Fruit fly (Drosophila melanogaster) whole organism, embryonic: ENCODE data around the gene sdk.

Experiments
- ATbp ChIP-seq: fragments of 200-800 bp; sonication (Bioruptor generic); optimal IDR thresholded peaks from 2 replicates; lab custom pipeline; 2017; ENCODE audit warnings: missing biosample characterization, mild to moderate bottlenecking, missing genetic modification characterization, missing genetic modification reagents
- Adf1 ChIP-seq: fragments of 200-800 bp; sonication (Bioruptor generic); IDR thresholded peaks from 2 replicates; pipeline ENCODE4 v1.3.6; 2022; ENCODE audit warnings: missing biosample characterization, missing genetic modification characterization
- BEAF-32 ChIP-seq: fragments of 200-800 bp; sonication (Bioruptor generic); optimal IDR thresholded peaks from 3 replicates; lab custom pipeline; 2017; ENCODE audit warnings: missing biosample characterization, missing genetic modification characterization, mild to moderate bottlenecking, moderate library complexity, missing genetic modification reagents
- CG11504 ChIP-seq: fragments of 200-800 bp; sonication (Bioruptor generic); optimal IDR thresholded peaks from 3 replicates; lab custom pipeline; 2019; ENCODE audit warnings: missing biosample characterization, mild to moderate bottlenecking, missing genetic modification characterization, moderate library complexity
- CG13624 ChIP-seq: fragments of 200-800 bp; sonication (Bioruptor generic); optimal IDR thresholded peaks from 2 replicates; lab custom pipeline; 2016; ENCODE audit warnings: missing biosample characterization, missing genetic modification characterization
- CG13775 ChIP-seq: fragments of 200-800 bp; sonication (Bioruptor generic); optimal IDR thresholded peaks from 3 replicates; lab custom pipeline; 2017; ENCODE audit warnings: missing biosample characterization, mild to moderate bottlenecking, missing genetic modification characterization
- CG14860 ChIP-seq: fragments of 200-800 bp; sonication (Bioruptor generic); IDR thresholded peaks from 3 replicates; pipeline ENCODE4 v1.3.6; 2022; ENCODE audit warnings: missing biosample characterization, missing genetic modification characterization; ENCODE audit not compliant: partially characterized antibody
- CG16813 ChIP-seq: fragments of 200-800 bp; sonication (Bioruptor generic); IDR thresholded peaks from 3 replicates; pipeline ENCODE4 v1.3.6; 2022; ENCODE audit warnings: missing biosample characterization, missing genetic modification characterization; ENCODE audit not compliant: partially characterized antibody
- CG16863 ChIP-seq: fragments of 200-800 bp; sonication (Bioruptor generic); optimal IDR thresholded peaks from 3 replicates; lab custom pipeline; 2016; ENCODE audit warnings: missing biosample characterization, missing genetic modification characterization
- CG17829 ChIP-seq: fragments of 200-800 bp; optimal IDR thresholded peaks from 2 replicates; lab custom pipeline; 2019; ENCODE audit warnings: missing biosample characterization, mild to moderate bottlenecking, missing genetic modification characterization, moderate library complexity
- CG2202 ChIP-seq: fragments of 200-800 bp; sonication (Bioruptor generic); optimal IDR thresholded peaks from 2 replicates; lab custom pipeline; 2018; ENCODE audit warnings: missing biosample characterization, mild to moderate bottlenecking, missing genetic modification characterization
- CG2712 ChIP-seq: fragments of 200-800 bp; optimal IDR thresholded peaks from 3 replicates; lab custom pipeline; 2019; ENCODE audit warnings: missing biosample characterization, mild to moderate bottlenecking, missing genetic modification characterization, moderate library complexity
- CG30020 ChIP-seq: fragments of 200-800 bp; optimal IDR thresholded peaks from 2 replicates; lab custom pipeline; 2019; ENCODE audit warnings: missing biosample characterization, mild to moderate bottlenecking, missing genetic modification characterization, moderate library complexity
- CG32532 ChIP-seq: fragments of 200-800 bp; sonication (Bioruptor generic); IDR thresholded peaks from 2 replicates; pipeline ENCODE4 v1.3.6; 2022; ENCODE audit warnings: missing biosample characterization, missing genetic modification characterization
- CG3407 ChIP-seq: fragments of 200-800 bp; sonication (Bioruptor generic); optimal IDR thresholded peaks from 2 replicates; lab custom pipeline; 2018; ENCODE audit warnings: missing biosample characterization, mild to moderate bottlenecking, missing genetic modification characterization
- CG3995 ChIP-seq: fragments of 200-800 bp; sonication (Bioruptor generic); optimal IDR thresholded peaks from 3 replicates; lab custom pipeline; 2016; ENCODE audit warnings: missing biosample characterization, missing genetic modification characterization
- CG4707 ChIP-seq: fragments of 200-800 bp; sonication (Bioruptor generic); optimal IDR thresholded peaks from 2 replicates; lab custom pipeline; 2018; ENCODE audit warnings: missing biosample characterization, mild to moderate bottlenecking, missing genetic modification characterization, moderate library complexity
- CG7786 ChIP-seq: fragments of 200-800 bp; sonication (Bioruptor generic); optimal IDR thresholded peaks from 2 replicates; lab custom pipeline; 2016; ENCODE audit warnings: missing biosample characterization, missing genetic modification characterization
- CG7963 ChIP-seq: fragments of 200-800 bp; sonication (Bioruptor generic); IDR thresholded peaks from 3 replicates; pipeline ENCODE4 v1.3.6; 2022; ENCODE audit warnings: missing biosample characterization, missing genetic modification characterization; ENCODE audit not compliant: partially characterized antibody
- CG8478 ChIP-seq: fragments of >200 bp; optimal IDR thresholded peaks from 2 replicates; lab custom pipeline; 2018
- Dip3 ChIP-seq: fragments of 200-800 bp; sonication (Bioruptor generic); optimal IDR thresholded peaks from 3 replicates; lab custom pipeline; 2016; ENCODE audit warnings: missing biosample characterization, missing genetic modification characterization
- Dref ChIP-seq: fragments of 200-800 bp; sonication (Bioruptor generic); IDR thresholded peaks from 2 replicates; pipeline ENCODE4 v1.3.6; 2022; ENCODE audit warnings: missing biosample characterization, missing genetic modification characterization
- Fer1 ChIP-seq: fragments of 200-800 bp; sonication (Bioruptor generic); optimal IDR thresholded peaks from 2 replicates; lab custom pipeline; 2017; ENCODE audit warnings: missing biosample characterization, mild to moderate bottlenecking, missing genetic modification characterization
- HLHmδ ChIP-seq: fragments of 200-800 bp; sonication (Bioruptor generic); optimal IDR thresholded peaks from 2 replicates; lab custom pipeline; 2018; ENCODE audit warnings: missing biosample characterization, mild to moderate bottlenecking, missing genetic modification characterization, moderate library complexity
- HmgZ ChIP-seq: fragments of 200-800 bp; sonication (Bioruptor generic); optimal IDR thresholded peaks from 2 replicates; lab custom pipeline; 2018; ENCODE audit warnings: missing biosample characterization, mild to moderate bottlenecking, missing genetic modification characterization
- Jarid2 ChIP-seq: fragments of 200-800 bp; sonication (Bioruptor generic); optimal IDR thresholded peaks from 3 replicates; lab custom pipeline; 2017; ENCODE audit warnings: mild to moderate bottlenecking, missing biosample characterization, missing genetic modification reagents, missing genetic modification characterization
- Ptx1 ChIP-seq: fragments of 200-800 bp; sonication (Bioruptor generic); IDR thresholded peaks from 2 replicates; pipeline ENCODE4 v1.3.6; 2022; ENCODE audit warnings: missing biosample characterization, missing genetic modification characterization
- abd-A ChIP-seq: fragments of 200-800 bp; sonication (Bioruptor generic); optimal IDR thresholded peaks from 3 replicates; lab custom pipeline; 2019; ENCODE audit warnings: missing biosample characterization, mild to moderate bottlenecking, missing genetic modification characterization, moderate library complexity
- ap ChIP-seq: fragments of 200-800 bp; sonication (Bioruptor generic); IDR thresholded peaks from 2 replicates; pipeline ENCODE4 v1.3.6; 2022; ENCODE audit warnings: missing biosample characterization, missing genetic modification characterization
- ase ChIP-seq: fragments of 200-800 bp; sonication (Bioruptor generic); IDR thresholded peaks from 3 replicates; pipeline ENCODE4 v1.3.6; 2022; ENCODE audit warnings: missing biosample characterization, missing genetic modification characterization
- ato ChIP-seq: fragments of 200-800 bp; sonication (Bioruptor generic); IDR thresholded peaks from 2 replicates; pipeline ENCODE4 v1.3.6; 2022; ENCODE audit warnings: missing biosample characterization, missing genetic modification characterization; ENCODE audit not compliant: partially characterized antibody
- cg ChIP-seq: fragments of 200-800 bp; sonication (Bioruptor generic); optimal IDR thresholded peaks from 3 replicates; lab custom pipeline; 2019; ENCODE audit warnings: missing biosample characterization, mild to moderate bottlenecking, missing genetic modification characterization, moderate library complexity
- chinmo ChIP-seq: fragments of 200-800 bp; sonication (Bioruptor generic); IDR thresholded peaks from 4 replicates; pipeline ENCODE4 v1.3.6; 2022; ENCODE audit warnings: missing biosample characterization, missing genetic modification characterization; ENCODE audit not compliant: partially characterized antibody
- ems ChIP-seq: fragments of 200-800 bp; sonication (Bioruptor generic); optimal IDR thresholded peaks from 3 replicates; lab custom pipeline; 2016; ENCODE audit warnings: missing biosample characterization, missing genetic modification characterization
- eve ChIP-seq, 2 experiments: fragments of >200 bp; optimal IDR thresholded peaks; 2 replicates each; lab custom pipeline; 2017; ENCODE audit warnings: missing biosample characterization in 2 of 2, missing genetic modification characterization in 2 of 2
- fd96Cb ChIP-seq: fragments of 200-800 bp; sonication (Bioruptor generic); optimal IDR thresholded peaks from 2 replicates; lab custom pipeline; 2018; ENCODE audit warnings: missing biosample characterization, mild to moderate bottlenecking, missing genetic modification characterization, moderate library complexity
- ham ChIP-seq: fragments of 200-800 bp; sonication (Bioruptor generic); IDR thresholded peaks from 2 replicates; pipeline ENCODE4 v1.3.6; 2022; ENCODE audit warnings: missing biosample characterization, missing genetic modification characterization
- lilli ChIP-seq: fragments of 200-800 bp; sonication (Bioruptor generic); optimal IDR thresholded peaks from 3 replicates; lab custom pipeline; 2016; ENCODE audit warnings: missing biosample characterization, missing genetic modification characterization
- mam ChIP-seq: fragments of 200-800 bp; sonication (Bioruptor generic); optimal IDR thresholded peaks from 3 replicates; lab custom pipeline; 2016; ENCODE audit warnings: missing biosample characterization, missing genetic modification characterization
- nmo ChIP-seq: fragments of 200-800 bp; sonication (Bioruptor generic); optimal IDR thresholded peaks from 2 replicates; lab custom pipeline; 2018; ENCODE audit warnings: missing biosample characterization, mild to moderate bottlenecking, missing genetic modification characterization, moderate library complexity
- pita ChIP-seq: fragments of 200-800 bp; sonication (Bioruptor generic); optimal IDR thresholded peaks from 2 replicates; lab custom pipeline; 2017; ENCODE audit warnings: missing biosample characterization, mild to moderate bottlenecking, missing genetic modification characterization
- row ChIP-seq: fragments of 200-800 bp; sonication (Bioruptor generic); IDR thresholded peaks from 3 replicates; pipeline ENCODE4 v1.3.6; 2022; ENCODE audit warnings: missing biosample characterization, missing genetic modification characterization
- run ChIP-seq: fragments of 200-800 bp; sonication (Bioruptor generic); optimal IDR thresholded peaks from 3 replicates; lab custom pipeline; 2018; ENCODE audit warnings: missing biosample characterization, mild to moderate bottlenecking, missing genetic modification characterization
- tna ChIP-seq: fragments of 200-800 bp; sonication (Bioruptor generic); IDR thresholded peaks from 2 replicates; pipeline ENCODE4 v1.3.6; 2022; ENCODE audit warnings: missing biosample characterization, missing genetic modification characterization; ENCODE audit not compliant: partially characterized antibody
- unc-4 ChIP-seq: fragments of 200-800 bp; sonication (Bioruptor generic); IDR thresholded peaks from 2 replicates; pipeline ENCODE4 v1.3.6; 2022; ENCODE audit warnings: missing biosample characterization, missing genetic modification characterization; ENCODE audit not compliant: partially characterized antibody
- zen ChIP-seq: fragments of 200-800 bp; sonication (Bioruptor generic); optimal IDR thresholded peaks from 3 replicates; lab custom pipeline; 2018; ENCODE audit warnings: missing biosample characterization, mild to moderate bottlenecking, missing genetic modification characterization, moderate library complexity
- zen2 ChIP-seq: fragments of 200-800 bp; sonication (Bioruptor generic); IDR thresholded peaks from 3 replicates; pipeline ENCODE4 v1.3.6; 2022; ENCODE audit warnings: missing biosample characterization, missing genetic modification characterization; ENCODE audit not compliant: partially characterized antibody
- zfh2 ChIP-seq: fragments of 200-800 bp; sonication (Bioruptor generic); optimal IDR thresholded peaks from 2 replicates; lab custom pipeline; 2016; ENCODE audit warnings: missing biosample characterization, missing genetic modification characterization

Gene sdk

DNA sequence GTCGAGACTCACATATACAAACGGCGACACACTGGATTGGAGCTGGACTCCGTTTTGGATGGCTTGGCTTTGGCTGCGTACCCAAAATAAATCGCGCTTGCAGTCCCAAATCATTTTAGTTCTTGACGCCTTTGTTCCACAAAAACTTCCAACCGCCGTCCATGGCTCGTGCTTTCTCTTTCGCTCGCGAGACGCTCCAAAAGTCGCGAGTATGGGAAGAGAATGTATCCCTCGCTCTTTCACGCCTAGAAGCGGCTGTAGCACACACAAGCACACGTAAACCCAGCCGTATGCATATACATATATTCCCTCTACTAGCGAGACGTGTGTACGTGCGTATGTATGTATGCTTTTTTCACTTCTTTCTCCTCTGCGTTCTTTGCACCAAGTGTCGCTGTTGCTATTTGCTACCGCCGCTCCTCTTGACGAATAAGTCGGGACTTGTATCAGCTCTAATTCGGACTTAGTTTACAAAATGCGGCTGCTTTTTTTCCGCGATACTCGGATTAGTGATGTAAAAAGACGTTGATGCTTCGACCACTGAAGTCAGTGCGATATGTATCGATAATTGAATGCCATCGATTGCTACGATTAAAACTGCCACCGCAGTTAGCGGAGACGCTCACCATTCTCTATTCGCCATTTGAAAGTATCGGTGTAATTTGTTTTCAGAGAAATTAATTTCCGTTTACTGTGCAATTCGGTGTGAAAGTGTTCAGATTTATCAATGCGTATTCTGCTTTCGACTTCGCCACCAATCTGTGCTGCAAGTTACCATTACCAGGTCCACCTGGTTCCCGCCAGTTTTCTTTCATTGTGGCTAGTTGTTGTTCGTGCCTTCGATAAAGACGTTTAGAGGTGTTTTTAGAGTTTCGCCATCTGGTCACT, 30.9 kb upstream of the sdk start, which contains the start of the genes Hmt4-20 and SkpA (continued):
- TF ChIP-seq unc-4 (GFP tag; lab: Robert Waterston, UW) = peak; percentile 88
- TF ChIP-seq CG7786 (GFP tag; lab: Kevin White, UChicago) = no peak
- no peak for TF ChIP-seq Fer1 (GFP tag; lab: Kevin White, UChicago)
- TF ChIP-seq Jarid2 (GFP tag; lab: Kevin White, UChicago) = no peak
- TF ChIP-seq CG8478 (lab: Kevin White, UChicago) = peak; percentile 84
- TF ChIP-seq Dref (GFP tag; lab: Robert Waterston, UW) = peak; percentile 90
- peak; percentile 13 for TF ChIP-seq CG13775
- peak; percentile 46 for TF ChIP-seq CG17829 (tag; lab: Kevin White, UChicago)
- peak; percentile 99 for TF ChIP-seq BEAF-32 (GFP tag; lab: Kevin White, UChicago)
- peak; percentile 88 for TF ChIP-seq CG14860 (GFP tag; lab: Robert Waterston, UW)
- TF ChIP-seq zen2 (GFP tag; lab: Robert Waterston, UW) = peak; percentile 76; the same call in 1 of the 3 replicates
- peak; percentile 7 for TF ChIP-seq zen (tag; lab: Kevin White, UChicago)
- no peak for TF ChIP-seq fd96Cb (tag; lab: Kevin White, UChicago)
- TF ChIP-seq run (tag; lab: Kevin White, UChicago) = no peak
- peak; percentile 15 for TF ChIP-seq mam (GFP tag; lab: Kevin White, UChicago)
- TF ChIP-seq CG2202 (tag; lab: Kevin White, UChicago) = no peak
- peak; percentile 9 for TF ChIP-seq CG3995
- TF ChIP-seq ase (GFP tag; lab: Robert Waterston, UW) = no peak
- no peak for TF ChIP-seq lilli (GFP tag; lab: Kevin White, UChicago)
- TF ChIP-seq CG16813 (GFP tag; lab: Robert Waterston, UW) = peak; percentile 96
- TF ChIP-seq abd-A (tag; lab: Kevin White, UChicago) = peak; percentile 6
- TF ChIP-seq cg (GFP tag; lab: Kevin White, UChicago) = peak; percentile 88
- no peak for TF ChIP-seq HmgZ (tag; lab: Kevin White, UChicago)
- no peak for TF ChIP-seq ems
- TF ChIP-seq CG13624 (GFP tag; lab: Kevin White, UChicago) = peak; percentile 37
- TF ChIP-seq CG16863 (GFP tag; lab: Kevin White, UChicago) = no peak
- TF ChIP-seq eve (GFP tag; optimal IDR thresholded peaks at IDR 0.05; lab: Kevin White, UChicago) = no peak
- TF ChIP-seq chinmo = peak; percentile 89; the same call in 3 of the 4 replicates
- TF ChIP-seq ap = no peak
- peak; percentile 33 for TF ChIP-seq CG11504 (tag; lab: Kevin White, UChicago)
- peak; percentile 78 for TF ChIP-seq pita (GFP tag; lab: Kevin White, UChicago)
- TF ChIP-seq CG2712 (tag; lab: Kevin White, UChicago) = peak; percentile 23
- TF ChIP-seq CG30020 (tag; lab: Kevin White, UChicago) = peak; percentile 52
- peak; percentile 61 for TF ChIP-seq nmo (GFP tag; lab: Kevin White, UChicago)
- no peak for TF ChIP-seq ATbp
- TF ChIP-seq CG32532 (GFP tag; lab: Robert Waterston, UW) = no peak
- TF ChIP-seq ato (GFP tag; lab: Robert Waterston, UW) = peak; percentile 88
- peak; percentile 88 for TF ChIP-seq CG7963 (GFP tag; lab: Robert Waterston, UW)
- TF ChIP-seq ham = no peak
- peak; percentile 33; the same call in 2 of the 3 replicates for TF ChIP-seq row (GFP tag; lab: Robert Waterston, UW)
- peak; percentile 37 for TF ChIP-seq zfh2 (GFP tag; lab: Kevin White, UChicago)
- no peak; the same call in 1 of the 2 replicates for TF ChIP-seq Adf1 (GFP tag; lab: Robert Waterston, UW)
- no peak for TF ChIP-seq Ptx1 (GFP tag; lab: Robert Waterston, UW)
- no peak for TF ChIP-seq Dip3 (GFP tag; lab: Kevin White, UChicago)
- TF ChIP-seq CG3407 (GFP tag; lab: Kevin White, UChicago) = no peak
- no peak for TF ChIP-seq CG4707 (GFP tag; lab: Kevin White, UChicago)
- no peak for TF ChIP-seq HLHmδ (GFP tag; lab: Kevin White, UChicago)
- TF ChIP-seq tna (GFP tag; lab: Robert Waterston, UW) = peak; percentile 85
